Worm (Caenorhabditis elegans) whole organism, midembryonic: ENCODE data around the gene pelo-1.

Experiments
- med-1 ChIP-seq: sonication (generic microtip); optimal IDR thresholded peaks from 2 replicates; lab custom pipeline; 2017; ENCODE audit warnings: missing genetic modification characterization, mild to moderate bottlenecking, missing compliant biosample characterization, antibody characterized with exemption, missing genetic modification reagents; ENCODE audit not compliant: insufficient read depth
- ztf-23 ChIP-seq: fragments of 200-800 bp; sonication (Bioruptor generic); IDR thresholded peaks from 2 replicates; pipeline ENCODE4 v1.3.6; 2022; ENCODE audit warnings: missing genetic modification reagents, missing genetic modification characterization, missing compliant biosample characterization
- ztf-29 ChIP-seq: fragments of 200-800 bp; sonication (Bioruptor generic); IDR thresholded peaks from 2 replicates; pipeline ENCODE4 v1.3.6; 2022; ENCODE audit warnings: missing genetic modification reagents, missing genetic modification characterization, missing compliant biosample characterization

ce11 chrIII:4232811-4233269, 28.8 kb upstream of the pelo-1 start, which contains the start of gene nhr-20:
- no peak for TF ChIP-seq med-1 (GFP tag; lab: Kevin White, UChicago)
- no peak for TF ChIP-seq ztf-23
- no peak for TF ChIP-seq ztf-29 (GFP tag; lab: Robert Waterston, UW)
